Fruit fly (Drosophila melanogaster) whole organism, embryonic: ENCODE results near the gene rogdi.

Source experiments
- Adf1 ChIP-seq: fragments of 200-800 bp; sonication (Bioruptor generic); IDR thresholded peaks from 2 replicates; pipeline ENCODE4 v1.3.6; 2022; ENCODE audit warnings: missing biosample characterization, missing genetic modification characterization
- Atf-2 ChIP-seq: fragments of 200-800 bp; sonication (Bioruptor generic); optimal IDR thresholded peaks from 2 replicates; lab custom pipeline; 2016; ENCODE audit warnings: missing biosample characterization, missing genetic modification characterization
- B-H2 ChIP-seq: fragments of 200-800 bp; sonication (Bioruptor generic); optimal IDR thresholded peaks from 2 replicates; lab custom pipeline; 2018; ENCODE audit warnings: missing biosample characterization, mild to moderate bottlenecking, missing genetic modification characterization
- Bteb2 ChIP-seq: fragments of 200-800 bp; sonication (Bioruptor generic); optimal IDR thresholded peaks from 2 replicates; lab custom pipeline; 2016; ENCODE audit warnings: missing biosample characterization, missing genetic modification characterization
- CG10431 ChIP-seq: fragments of 200-800 bp; sonication (Bioruptor generic); optimal IDR thresholded peaks from 3 replicates; lab custom pipeline; 2018; ENCODE audit warnings: missing biosample characterization, mild to moderate bottlenecking, missing genetic modification characterization
- CG10959 ChIP-seq: fragments of 200-800 bp; sonication (Bioruptor generic); IDR thresholded peaks from 2 replicates; pipeline ENCODE4 v1.3.6; 2022; ENCODE audit warnings: missing biosample characterization, missing genetic modification characterization
- CG11085 ChIP-seq: fragments of 200-800 bp; sonication (Bioruptor generic); IDR thresholded peaks from 2 replicates; pipeline ENCODE4 v1.3.6; 2022; ENCODE audit warnings: missing biosample characterization, missing genetic modification characterization
- CG12769 ChIP-seq: fragments of 200-800 bp; sonication (Bioruptor generic); optimal IDR thresholded peaks from 2 replicates; lab custom pipeline; 2019; ENCODE audit warnings: missing biosample characterization, mild to moderate bottlenecking, missing genetic modification characterization, moderate library complexity
- CG13775 ChIP-seq: fragments of 200-800 bp; sonication (Bioruptor generic); optimal IDR thresholded peaks from 3 replicates; lab custom pipeline; 2017; ENCODE audit warnings: missing biosample characterization, mild to moderate bottlenecking, missing genetic modification characterization
- CG2116 ChIP-seq: fragments of 200-800 bp; sonication (Bioruptor generic); optimal IDR thresholded peaks from 3 replicates; lab custom pipeline; 2018; ENCODE audit warnings: missing biosample characterization, mild to moderate bottlenecking, missing genetic modification characterization
- CG2678 ChIP-seq: fragments of 200-800 bp; sonication (Bioruptor generic); optimal IDR thresholded peaks from 3 replicates; lab custom pipeline; 2019; ENCODE audit warnings: missing biosample characterization, mild to moderate bottlenecking, missing genetic modification characterization, moderate library complexity
- CG31365 ChIP-seq: fragments of 200-800 bp; sonication (Bioruptor generic); optimal IDR thresholded peaks from 2 replicates; lab custom pipeline; 2018; ENCODE audit warnings: missing biosample characterization, mild to moderate bottlenecking, missing genetic modification characterization
- CG34422 ChIP-seq: fragments of 200-800 bp; sonication (Bioruptor generic); IDR thresholded peaks from 3 replicates; pipeline ENCODE4 v1.3.6; 2022; ENCODE audit warnings: missing biosample characterization, missing genetic modification characterization
- CG3838 ChIP-seq: fragments of 200-800 bp; sonication (Bioruptor generic); optimal IDR thresholded peaks from 3 replicates; lab custom pipeline; 2016; ENCODE audit warnings: missing biosample characterization, missing genetic modification characterization
- CG42726 ChIP-seq: fragments of 200-800 bp; sonication (Bioruptor generic); IDR thresholded peaks from 2 replicates; pipeline ENCODE4 v1.3.6; 2022; ENCODE audit warnings: missing biosample characterization, missing genetic modification characterization; ENCODE audit not compliant: partially characterized antibody
- CG4404 ChIP-seq: fragments of 200-800 bp; sonication (Bioruptor generic); IDR thresholded peaks from 2 replicates; pipeline ENCODE4 v1.3.6; 2022; ENCODE audit warnings: missing biosample characterization, missing genetic modification characterization
- CG4730 ChIP-seq: fragments of 200-800 bp; sonication (Bioruptor generic); IDR thresholded peaks from 2 replicates; pipeline ENCODE4 v1.3.6; 2022; ENCODE audit warnings: missing biosample characterization, missing genetic modification characterization
- CG6254 ChIP-seq: fragments of 200-800 bp; sonication (Bioruptor generic); optimal IDR thresholded peaks from 3 replicates; lab custom pipeline; 2017; ENCODE audit warnings: mild to moderate bottlenecking, missing biosample characterization, missing genetic modification reagents, missing genetic modification characterization
- CG6683 ChIP-seq: fragments of 200-800 bp; sonication (Bioruptor generic); optimal IDR thresholded peaks from 2 replicates; lab custom pipeline; 2017; ENCODE audit warnings: missing biosample characterization, mild to moderate bottlenecking, missing genetic modification characterization, missing genetic modification reagents
- CG8359 ChIP-seq: fragments of 200-800 bp; sonication (Bioruptor generic); optimal IDR thresholded peaks from 2 replicates; lab custom pipeline; 2017; ENCODE audit warnings: missing biosample characterization, mild to moderate bottlenecking, missing genetic modification characterization, borderline replicate concordance
- CG9609 ChIP-seq: fragments of 200-800 bp; sonication (Bioruptor generic); optimal IDR thresholded peaks from 3 replicates; lab custom pipeline; 2016; ENCODE audit warnings: missing biosample characterization, missing genetic modification characterization
- CoRest ChIP-seq: fragments of 200-800 bp; sonication (Bioruptor generic); optimal IDR thresholded peaks from 3 replicates; lab custom pipeline; 2018; ENCODE audit warnings: missing biosample characterization, mild to moderate bottlenecking, missing genetic modification characterization, moderate library complexity
- Dp ChIP-seq: fragments of 200-800 bp; sonication (Bioruptor generic); optimal IDR thresholded peaks from 2 replicates; lab custom pipeline; 2018; ENCODE audit warnings: missing biosample characterization, mild to moderate bottlenecking, missing genetic modification characterization, moderate library complexity
- E2f1 ChIP-seq: fragments of 200-800 bp; sonication (Bioruptor generic); IDR thresholded peaks from 2 replicates; pipeline ENCODE4 v1.3.6; 2022; ENCODE audit warnings: missing biosample characterization, missing genetic modification characterization
- Fer1 ChIP-seq: fragments of 200-800 bp; sonication (Bioruptor generic); optimal IDR thresholded peaks from 2 replicates; lab custom pipeline; 2017; ENCODE audit warnings: missing biosample characterization, mild to moderate bottlenecking, missing genetic modification characterization
- Kr ChIP-seq: fragments of 200-800 bp; sonication (Bioruptor generic); optimal IDR thresholded peaks from 2 replicates; lab custom pipeline; 2017; ENCODE audit warnings: missing biosample characterization, mild to moderate bottlenecking, missing genetic modification characterization
- Spps ChIP-seq: fragments of 200-800 bp; sonication (Bioruptor generic); optimal IDR thresholded peaks from 2 replicates; lab custom pipeline; 2018; ENCODE audit warnings: missing biosample characterization, mild to moderate bottlenecking, missing genetic modification characterization
- Usf ChIP-seq: fragments of 200-800 bp; sonication (Bioruptor generic); optimal IDR thresholded peaks from 2 replicates; lab custom pipeline; 2017; ENCODE audit warnings: missing genotype, missing biosample characterization, missing genetic modification characterization
- ase ChIP-seq: fragments of 200-800 bp; sonication (Bioruptor generic); IDR thresholded peaks from 3 replicates; pipeline ENCODE4 v1.3.6; 2022; ENCODE audit warnings: missing biosample characterization, missing genetic modification characterization
- ash1 ChIP-seq: fragments of 200-800 bp; sonication (Bioruptor generic); optimal IDR thresholded peaks from 2 replicates; lab custom pipeline; 2018; ENCODE audit warnings: missing biosample characterization, mild to moderate bottlenecking, missing genetic modification characterization
- dimm ChIP-seq: fragments of 200-800 bp; sonication (Bioruptor generic); IDR thresholded peaks from 2 replicates; pipeline ENCODE4 v1.3.6; 2022; ENCODE audit warnings: missing biosample characterization, missing genetic modification characterization
- dmrt11E ChIP-seq: fragments of 200-800 bp; sonication (Bioruptor generic); optimal IDR thresholded peaks from 3 replicates; lab custom pipeline; 2018; ENCODE audit warnings: missing biosample characterization, mild to moderate bottlenecking, missing genetic modification characterization, moderate library complexity
- dpn ChIP-seq, 2 experiments: fragments of 200-800 bp; sonication (Bioruptor generic); optimal IDR thresholded peaks; 3 replicates each; lab custom pipeline; 2016; ENCODE audit warnings: missing biosample characterization in 2 of 2, missing genetic modification characterization in 2 of 2
- fru ChIP-seq: fragments of >200 bp; optimal IDR thresholded peaks from 2 replicates; lab custom pipeline; 2017
- ftz-f1 ChIP-seq: fragments of 200-800 bp; sonication (Bioruptor generic); optimal IDR thresholded peaks from 2 replicates; lab custom pipeline; 2016; ENCODE audit warnings: missing biosample characterization, missing genetic modification characterization
- gcm ChIP-seq: fragments of 200-800 bp; sonication (Bioruptor generic); optimal IDR thresholded peaks from 2 replicates; lab custom pipeline; 2019; ENCODE audit warnings: missing biosample characterization, mild to moderate bottlenecking, missing genetic modification characterization, moderate library complexity
- gro ChIP-seq: fragments of 200-800 bp; sonication (Bioruptor generic); optimal IDR thresholded peaks from 2 replicates; lab custom pipeline; 2016; ENCODE audit warnings: missing biosample characterization, missing genetic modification characterization
- luna ChIP-seq: fragments of 200-800 bp; sonication (Bioruptor generic); optimal IDR thresholded peaks from 2 replicates; lab custom pipeline; 2016; ENCODE audit warnings: missing biosample characterization, missing genetic modification characterization
- mam ChIP-seq: fragments of 200-800 bp; sonication (Bioruptor generic); optimal IDR thresholded peaks from 3 replicates; lab custom pipeline; 2016; ENCODE audit warnings: missing biosample characterization, missing genetic modification characterization
- otp ChIP-seq: fragments of 200-800 bp; sonication (Bioruptor generic); IDR thresholded peaks from 3 replicates; pipeline ENCODE4, ENCODE4 v1.3.6; 2022; ENCODE audit warnings: missing biosample characterization, missing genetic modification characterization
- p53 ChIP-seq: fragments of 200-800 bp; sonication (Bioruptor generic); optimal IDR thresholded peaks from 2 replicates; lab custom pipeline; 2016; ENCODE audit warnings: missing biosample characterization, missing genetic modification characterization
- pb ChIP-seq: fragments of 200-800 bp; sonication (Bioruptor generic); optimal IDR thresholded peaks from 3 replicates; lab custom pipeline; 2016; ENCODE audit warnings: missing biosample characterization, missing genetic modification characterization
- ranshi ChIP-seq: fragments of 200-800 bp; sonication (Bioruptor generic); IDR thresholded peaks from 2 replicates; pipeline ENCODE4 v1.3.6; 2022; ENCODE audit warnings: missing biosample characterization, missing genetic modification characterization
- salm ChIP-seq: fragments of 200-800 bp; sonication (Bioruptor generic); optimal IDR thresholded peaks from 2 replicates; lab custom pipeline; 2018; ENCODE audit warnings: missing biosample characterization, mild to moderate bottlenecking, missing genetic modification characterization
- sim ChIP-seq: fragments of 200-800 bp; sonication (Bioruptor generic); IDR thresholded peaks from 2 replicates; pipeline ENCODE4 v1.3.6; 2022; ENCODE audit warnings: missing biosample characterization, missing genetic modification characterization
- stc ChIP-seq: fragments of 200-800 bp; sonication (Bioruptor generic); IDR thresholded peaks from 2 replicates; pipeline ENCODE4 v1.3.6; 2022; ENCODE audit warnings: missing biosample characterization, missing genetic modification characterization
- tgo ChIP-seq: fragments of 200-800 bp; sonication (Bioruptor generic); IDR thresholded peaks from 3 replicates; pipeline ENCODE4 v1.3.6; 2022; ENCODE audit warnings: missing biosample characterization, missing genetic modification characterization
- tio ChIP-seq: fragments of 200-800 bp; sonication (Bioruptor generic); optimal IDR thresholded peaks from 2 replicates; lab custom pipeline; 2017; ENCODE audit warnings: missing biosample characterization, missing genetic modification characterization, inconsistent platforms
- trh ChIP-seq: fragments of 200-800 bp; sonication (Bioruptor generic); optimal IDR thresholded peaks from 2 replicates; lab custom pipeline; 2016; ENCODE audit warnings: missing biosample characterization, missing genetic modification characterization
- zf30C ChIP-seq: fragments of 200-800 bp; sonication (Bioruptor generic); optimal IDR thresholded peaks from 3 replicates; lab custom pipeline; 2018; ENCODE audit warnings: missing biosample characterization, mild to moderate bottlenecking, missing genetic modification characterization

rogdi gene

DNA sequence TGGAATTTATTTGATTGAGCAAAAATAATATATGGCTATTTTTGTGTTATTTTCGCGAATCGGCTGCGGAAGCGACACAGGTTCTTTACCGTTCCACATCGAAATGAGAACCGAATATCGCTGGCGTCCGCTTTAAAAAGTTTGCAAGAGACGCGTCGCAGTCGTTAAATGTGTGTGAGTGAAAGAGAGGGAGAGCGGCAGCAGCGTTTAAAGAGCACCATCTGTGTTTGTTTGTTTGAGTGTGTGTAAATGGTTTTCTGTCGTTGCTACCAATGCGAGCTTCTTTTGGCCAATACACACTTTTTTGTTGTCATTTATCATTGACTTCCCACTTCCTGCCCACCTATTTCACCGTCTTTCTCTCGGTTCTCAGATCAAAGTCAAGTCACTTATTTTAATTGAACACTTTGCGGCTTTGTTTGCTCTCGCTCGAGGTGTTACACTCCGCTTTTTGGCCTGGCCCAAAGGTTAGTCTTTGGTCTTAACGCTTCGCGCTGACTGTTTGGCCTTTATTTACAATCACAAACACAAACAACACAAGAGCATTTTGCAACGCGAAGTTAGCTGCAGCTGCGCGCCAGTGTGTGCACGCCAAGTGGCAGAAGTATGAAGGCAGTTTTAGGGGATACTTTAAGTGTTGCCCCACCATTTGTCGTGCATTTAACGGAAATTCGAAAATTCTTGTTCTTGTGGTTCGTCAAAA, 37.1 kb upstream of the rogdi start, which contains the start of gene CG3764 (continued):
- TF ChIP-seq p53 (GFP tag; lab: Kevin White, UChicago), result peak; percentile 77
- TF ChIP-seq CG11085 (GFP tag; lab: Robert Waterston, UW), result peak; percentile 37; the same call in 1 of the 2 replicates
- peak; percentile 54 for TF ChIP-seq tgo
- peak; percentile 79 for TF ChIP-seq CG2678 (tag; lab: Kevin White, UChicago)
- TF ChIP-seq CG34422 (GFP tag; lab: Robert Waterston, UW), result peak; percentile 83
- TF ChIP-seq CG6683, result peak; percentile 68
- TF ChIP-seq zf30C (GFP tag; lab: Kevin White, UChicago), result no peak
- peak; percentile 9 for TF ChIP-seq trh (GFP tag; lab: Kevin White, UChicago)
- TF ChIP-seq CG31365 (tag; lab: Kevin White, UChicago), result peak; percentile 76
- TF ChIP-seq salm (tag; lab: Kevin White, UChicago), result peak; percentile 63
- peak; percentile 53 for TF ChIP-seq mam
- TF ChIP-seq dmrt11E, result peak; percentile 44
- 0 out of 2 replicates have a peak, but pooled peaks have one; percentile 11 for TF ChIP-seq CG42726 (GFP tag; lab: Robert Waterston, UW)
- TF ChIP-seq Bteb2, result peak; percentile 32
- TF ChIP-seq Atf-2 (GFP tag; lab: Kevin White, UChicago), result peak; percentile 52
- TF ChIP-seq ase (GFP tag; lab: Robert Waterston, UW), result 0 out of 3 replicates have a peak, but pooled peaks have one; percentile 27
- no peak for TF ChIP-seq CG4730 (GFP tag; lab: Robert Waterston, UW)
- peak; percentile 86 for TF ChIP-seq B-H2 (GFP tag; lab: Kevin White, UChicago)
- TF ChIP-seq otp (GFP tag; lab: Robert Waterston, UW), result peak; percentile 65; the same call in 1 of the 3 replicates
- peak; percentile 63 for TF ChIP-seq CG9609
- TF ChIP-seq ftz-f1 (GFP tag; lab: Kevin White, UChicago), result peak; percentile 85
- peak; percentile 90 for TF ChIP-seq Fer1 (GFP tag; lab: Kevin White, UChicago)
- peak; percentile 44; the same call in 1 of the 2 replicates for TF ChIP-seq ranshi
- peak; percentile 66 for TF ChIP-seq CG8359 (GFP tag; lab: Kevin White, UChicago)
- peak; percentile 44 for TF ChIP-seq Spps (tag; lab: Kevin White, UChicago)
- TF ChIP-seq Usf, result peak; percentile 34
- no peak for TF ChIP-seq fru
- peak; percentile 36 for TF ChIP-seq Kr (GFP tag; lab: Kevin White, UChicago)
- TF ChIP-seq gcm, result peak; percentile 74
- 0 out of 2 replicates have a peak, but pooled peaks have one; percentile 24 for TF ChIP-seq E2f1
- peak; percentile 57 for TF ChIP-seq tio (GFP tag; lab: Kevin White, UChicago)
- TF ChIP-seq CG3838 (GFP tag; lab: Kevin White, UChicago), result no peak
- TF ChIP-seq sim (GFP tag; lab: Robert Waterston, UW), result no peak
- peak; percentile 83 for TF ChIP-seq CoRest
- TF ChIP-seq CG2116, result peak; percentile 77
- peak; percentile 25; the same call in 1 of the 2 replicates for TF ChIP-seq CG10959 (GFP tag; lab: Robert Waterston, UW)
- peak; percentile 73 for TF ChIP-seq stc (GFP tag; lab: Robert Waterston, UW)
- peak; percentile 84 for TF ChIP-seq pb (GFP tag; lab: Kevin White, UChicago)
- peak; percentile 48 for TF ChIP-seq Adf1 (GFP tag; lab: Robert Waterston, UW)
- TF ChIP-seq CG12769 (tag; lab: Kevin White, UChicago), result peak; percentile 84
- peak; percentile 83 for TF ChIP-seq gro
- no peak for TF ChIP-seq dimm (GFP tag; lab: Robert Waterston, UW)
- peak; percentile 89 for TF ChIP-seq ash1 (GFP tag; lab: Kevin White, UChicago)
- peak; percentile 86 for TF ChIP-seq CG10431 (GFP tag; lab: Kevin White, UChicago)
- peak; percentile 77 for TF ChIP-seq CG6254 (GFP tag; lab: Kevin White, UChicago)
- TF ChIP-seq CG13775 (GFP tag; lab: Kevin White, UChicago), result peak; percentile 50
- peak; percentile 10; the same call in 1 of the 2 replicates for TF ChIP-seq CG4404 (GFP tag; lab: Robert Waterston, UW)
- TF ChIP-seq luna (GFP tag; lab: Kevin White, UChicago), result no peak
- peak; percentile 77 for TF ChIP-seq Dp
- peak; percentile 60 to 77 for TF ChIP-seq dpn (GFP tag; optimal IDR thresholded peaks at IDR 0.05; lab: Kevin White, UChicago)
